Worm (Caenorhabditis elegans): ENCODE data around the gene C34D4.2.

DNA sequence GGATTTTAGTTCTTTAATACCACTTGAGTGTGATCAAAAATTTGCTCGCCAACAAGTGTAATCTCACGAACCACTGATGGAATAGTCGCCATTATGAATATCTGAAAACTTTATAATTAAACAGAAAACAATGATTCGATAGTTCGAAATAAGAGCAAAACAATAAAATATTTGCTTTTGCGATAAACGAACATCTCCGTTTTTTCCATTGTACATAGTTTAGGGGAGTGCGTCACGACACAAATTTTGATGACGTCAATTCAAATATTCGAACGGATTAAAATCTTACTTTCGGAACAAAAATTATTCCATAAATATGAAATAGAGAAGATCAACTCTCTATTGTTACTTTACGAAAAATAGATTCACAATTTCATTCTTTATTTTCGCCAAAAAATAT lies 20.5 kb upstream of the C34D4.2 start, which contains the start of gene mutd-1:
- TF ChIP-seq nhr-6 (tag; optimal IDR thresholded peaks at IDR 0.05) (no peak), ceh-16 (tag; optimal IDR thresholded peaks at IDR 0.05) (no peak), zag-1 (tag; optimal IDR thresholded peaks at IDR 0.05) (no peak)

Data from whole organism, L2 larva.